Worm (Caenorhabditis elegans) whole organism, L1 larva: ENCODE data around the gene T24C4.3.
A peak's percentile ranks its signal among the peaks of the same experiment; 100 is the strongest.

Source experiments
- C34B4.2 ChIP-seq: sonication (generic microtip); optimal IDR thresholded peaks from 2 replicates; lab custom pipeline; 2017; ENCODE audit warnings: mild to moderate bottlenecking, missing genetic modification characterization, missing compliant biosample characterization
- F16B12.6 ChIP-seq: fragments of 150-350 bp; optimal IDR thresholded peaks from 2 replicates; lab custom pipeline; 2014; ENCODE audit warnings: missing biosample characterization, missing genetic modification characterization
- Y116A8C.19 ChIP-seq: sonication (generic microtip); optimal IDR thresholded peaks from 2 replicates; lab custom pipeline; 2016; ENCODE audit warnings: missing compliant biosample characterization, missing genetic modification characterization, borderline replicate concordance
- aha-1 ChIP-seq: fragments of 150-350 bp; optimal IDR thresholded peaks from 2 replicates; lab custom pipeline; 2014; ENCODE audit warnings: missing biosample characterization, missing genetic modification characterization
- alr-1 ChIP-seq: fragments of 200-800 bp; sonication (Bioruptor generic); optimal IDR thresholded peaks from 2 replicates; lab custom pipeline; 2018; ENCODE audit warnings: borderline replicate concordance, mild to moderate bottlenecking, missing genetic modification characterization, missing compliant biosample characterization
- aly-2 ChIP-seq: fragments of 150-350 bp; optimal IDR thresholded peaks from 2 replicates; lab custom pipeline; 2014; ENCODE audit warnings: missing biosample characterization, missing genetic modification characterization
- blmp-1 ChIP-seq: fragments of 150-350 bp; optimal IDR thresholded peaks from 2 replicates; lab custom pipeline; 2014; ENCODE audit warnings: missing biosample characterization, missing genetic modification characterization
- ceh-82 ChIP-seq, 3 experiments: fragments of 150-350 bp in 1 of 3; sonication (generic microtip) in 2 of 3; optimal IDR thresholded peaks; 2 replicates each; lab custom pipeline; 2014 to 2017; ENCODE audit warnings: missing biosample characterization in 3 of 3, missing genetic modification characterization in 3 of 3
- ceh-88 ChIP-seq: fragments of 200-800 bp; sonication (Bioruptor generic); IDR thresholded peaks from 2 replicates; pipeline ENCODE4 v1.3.6; 2022; ENCODE audit warnings: missing genetic modification characterization, missing compliant biosample characterization
- ceh-90 ChIP-seq: sonication (generic microtip); optimal IDR thresholded peaks from 2 replicates; lab custom pipeline; 2016; ENCODE audit warnings: missing genetic modification characterization, missing compliant biosample characterization
- dpl-1 ChIP-seq, 3 experiments: fragments of 150-350 bp in 2 of 3; sonication (generic microtip) in 1 of 3; optimal IDR thresholded peaks; 2 replicates each; lab custom pipeline; 2014 to 2017; ENCODE audit warnings: missing biosample characterization in 3 of 3, missing genetic modification characterization in 3 of 3, missing genetic modification reagents in 3 of 3
- efl-1 ChIP-seq, 4 experiments: fragments of 150-350 bp; optimal IDR thresholded peaks in 3 of 4; peaks in 1 of 4; 1 replicate in 1 of 4; 2 replicates in 3 of 4; lab custom pipeline; 2014; ENCODE audit warnings: missing biosample characterization in 2 of 4, missing genetic modification characterization in 2 of 4, missing genetic modification reagents in 2 of 4
- egl-13 ChIP-seq: sonication (generic microtip); optimal IDR thresholded peaks from 2 replicates; lab custom pipeline; 2016; ENCODE audit warnings: missing genotype, missing genetic modification reagents, missing genetic modification characterization, missing compliant biosample characterization
- egl-27 ChIP-seq, 2 experiments: fragments of 150-350 bp in 1 of 2; sonication (generic microtip); optimal IDR thresholded peaks; 3 replicates each; lab custom pipeline; 2017 to 2018; ENCODE audit warnings: missing biosample characterization in 2 of 2, missing genetic modification characterization in 2 of 2, missing genetic modification reagents in 2 of 2
- ets-5 ChIP-seq: fragments of 200-800 bp; sonication (Bioruptor generic); IDR thresholded peaks from 2 replicates; pipeline ENCODE4 v1.3.6; 2022; ENCODE audit warnings: missing genetic modification characterization, missing compliant biosample characterization
- fkh-4 ChIP-seq: sonication (generic microtip); optimal IDR thresholded peaks from 2 replicates; lab custom pipeline; 2016; ENCODE audit warnings: missing compliant biosample characterization, missing genetic modification characterization, borderline replicate concordance
- grh-1 ChIP-seq: fragments of 200-800 bp; sonication (Bioruptor generic); IDR thresholded peaks from 2 replicates; pipeline ENCODE4 v1.3.6; 2022; ENCODE audit warnings: missing genetic modification reagents, missing genetic modification characterization, missing compliant biosample characterization
- hlh-17 ChIP-seq: fragments of 200-800 bp; sonication (Bioruptor generic); optimal IDR thresholded peaks from 2 replicates; lab custom pipeline; 2018; ENCODE audit warnings: missing genetic modification characterization, mild to moderate bottlenecking, missing compliant biosample characterization, moderate library complexity, borderline replicate concordance
- irx-1 ChIP-seq: sonication (generic microtip); optimal IDR thresholded peaks from 2 replicates; lab custom pipeline; 2016; ENCODE audit warnings: missing genetic modification characterization, missing compliant biosample characterization
- isw-1 ChIP-seq: fragments of 200-800 bp; sonication (Bioruptor generic); IDR thresholded peaks from 2 replicates; pipeline ENCODE4 v1.3.6; 2022; ENCODE audit warnings: missing genetic modification characterization, missing compliant biosample characterization
- jun-1 ChIP-seq: fragments of 150-350 bp; optimal IDR thresholded peaks from 2 replicates; lab custom pipeline; 2014; ENCODE audit warnings: missing biosample characterization, missing genetic modification reagents, missing genetic modification characterization
- lin-13 ChIP-seq: fragments of 150-350 bp; optimal IDR thresholded peaks from 2 replicates; lab custom pipeline; 2014; ENCODE audit warnings: missing biosample characterization, missing genetic modification reagents, missing genetic modification characterization
- lin-14 ChIP-seq: fragments of 200-800 bp; sonication (Bioruptor generic); optimal IDR thresholded peaks from 2 replicates; lab custom pipeline; 2018; ENCODE audit warnings: mild to moderate bottlenecking, missing genetic modification characterization, moderate library complexity, missing compliant biosample characterization
- lin-35 ChIP-seq, 2 experiments: fragments of 150-350 bp; optimal IDR thresholded peaks; 2 replicates each; lab custom pipeline; 2014; ENCODE audit warnings: missing biosample characterization in 2 of 2, missing genetic modification characterization in 2 of 2, missing genetic modification reagents in 2 of 2
- lin-39 ChIP-seq: fragments of 150-350 bp; optimal IDR thresholded peaks from 2 replicates; lab custom pipeline; 2014; ENCODE audit warnings: missing biosample characterization, missing genetic modification reagents, missing genetic modification characterization
- lir-3 ChIP-seq: sonication (generic microtip); optimal IDR thresholded peaks from 2 replicates; lab custom pipeline; 2016; ENCODE audit warnings: mild to moderate bottlenecking, missing genetic modification characterization, moderate library complexity, missing compliant biosample characterization; ENCODE audit not compliant: poor library complexity
- mab-9 ChIP-seq: fragments of 200-800 bp; sonication (Bioruptor generic); IDR thresholded peaks from 2 replicates; pipeline ENCODE4 v1.3.6; 2022; ENCODE audit warnings: missing genetic modification reagents, missing genetic modification characterization, missing compliant biosample characterization
- mef-2 ChIP-seq: fragments of 150-350 bp; optimal IDR thresholded peaks from 2 replicates; lab custom pipeline; 2014; ENCODE audit warnings: missing biosample characterization, missing genetic modification characterization
- nhr-11 ChIP-seq: fragments of 150-350 bp; optimal IDR thresholded peaks from 2 replicates; lab custom pipeline; 2014; ENCODE audit warnings: missing biosample characterization, missing genetic modification characterization
- nhr-76 ChIP-seq: sonication (generic microtip); optimal IDR thresholded peaks from 2 replicates; lab custom pipeline; 2017; ENCODE audit warnings: missing biosample characterization, missing genetic modification characterization
- nhr-77 ChIP-seq: fragments of 150-350 bp; optimal IDR thresholded peaks from 2 replicates; lab custom pipeline; 2014; ENCODE audit warnings: missing biosample characterization, missing genetic modification characterization
- pag-3 ChIP-seq: sonication (generic microtip); optimal IDR thresholded peaks from 2 replicates; lab custom pipeline; 2017; ENCODE audit warnings: missing genetic modification characterization, mild to moderate bottlenecking, missing compliant biosample characterization, antibody characterized with exemption, borderline replicate concordance; ENCODE audit not compliant: insufficient read depth
- pax-3 ChIP-seq: fragments of 200-800 bp; sonication (Bioruptor generic); optimal IDR thresholded peaks from 2 replicates; lab custom pipeline; 2018; ENCODE audit warnings: mild to moderate bottlenecking, missing genetic modification characterization, moderate library complexity, missing compliant biosample characterization
- skn-1 ChIP-seq: fragments of 150-350 bp; optimal IDR thresholded peaks from 2 replicates; lab custom pipeline; 2014; ENCODE audit warnings: missing biosample characterization, missing genetic modification characterization
- snpc-4 ChIP-seq: fragments of 150-350 bp; optimal IDR thresholded peaks from 2 replicates; lab custom pipeline; 2014; ENCODE audit warnings: missing biosample characterization, missing genetic modification characterization
- snu-23 ChIP-seq: sonication (generic microtip); optimal IDR thresholded peaks from 2 replicates; lab custom pipeline; 2016; ENCODE audit warnings: missing genetic modification characterization, missing compliant biosample characterization
- sox-4 ChIP-seq: sonication (generic microtip); optimal IDR thresholded peaks from 2 replicates; lab custom pipeline; 2016; ENCODE audit warnings: missing genetic modification characterization, missing compliant biosample characterization
- sptf-1 ChIP-seq: fragments of 150-350 bp; optimal IDR thresholded peaks from 2 replicates; lab custom pipeline; 2014; ENCODE audit warnings: missing biosample characterization, missing genetic modification characterization
- sup-37 ChIP-seq: fragments of 200-800 bp; sonication (Bioruptor generic); optimal IDR thresholded peaks from 2 replicates; lab custom pipeline; 2018; ENCODE audit warnings: mild to moderate bottlenecking, missing genetic modification characterization, missing compliant biosample characterization
- tbx-2 ChIP-seq: sonication (generic microtip); optimal IDR thresholded peaks from 2 replicates; lab custom pipeline; 2016; ENCODE audit warnings: missing genetic modification characterization, missing compliant biosample characterization
- tlp-1 ChIP-seq: fragments of 150-350 bp; optimal IDR thresholded peaks from 2 replicates; lab custom pipeline; 2014; ENCODE audit warnings: missing biosample characterization, missing genetic modification characterization
- unc-86 ChIP-seq: sonication (generic microtip); optimal IDR thresholded peaks from 2 replicates; lab custom pipeline; 2016; ENCODE audit warnings: missing genetic modification characterization, missing compliant biosample characterization
- unc-98 ChIP-seq: fragments of 200-800 bp; sonication (Bioruptor generic); IDR thresholded peaks from 2 replicates; pipeline ENCODE4 v1.3.6; 2022; ENCODE audit warnings: missing genetic modification characterization, missing compliant biosample characterization
- zip-4 ChIP-seq: fragments of 200-800 bp; sonication (Bioruptor generic); optimal IDR thresholded peaks from 2 replicates; lab custom pipeline; 2018; ENCODE audit warnings: mild to moderate bottlenecking, missing genetic modification characterization, moderate library complexity, missing compliant biosample characterization
- ztf-4 ChIP-seq: fragments of 150-350 bp; optimal IDR thresholded peaks from 2 replicates; lab custom pipeline; 2014; ENCODE audit warnings: missing biosample characterization, missing genetic modification characterization

T24C4.3 gene

ce11 chrIII:833711-834442, 38.4 kb downstream of the T24C4.3 start (continued):
- TF ChIP-seq alr-1: no peak
- TF ChIP-seq pax-3: peak; percentile 70
- no peak for TF ChIP-seq sox-4 (tag; lab: Kevin White, UChicago)
- peak; percentile 51 for TF ChIP-seq blmp-1 (tag; lab: Kevin White, UChicago)
- TF ChIP-seq mab-9 (GFP tag; lab: Robert Waterston, UW): peak; percentile 63; the same call in 1 of the 2 replicates
- TF ChIP-seq sptf-1 (tag; lab: Kevin White, UChicago): no peak
- TF ChIP-seq egl-27 (tag; optimal IDR thresholded peaks at IDR 0.05; lab: Kevin White, UChicago): peak; percentile 74 to 78
- peak; percentile 75 to 97 (median 85) for TF ChIP-seq ceh-82 (tag; optimal IDR thresholded peaks at IDR 0.05; lab: Kevin White, UChicago)
- TF ChIP-seq grh-1 (GFP tag; lab: Robert Waterston, UW): no peak
- peak; percentile 80 for TF ChIP-seq unc-86
- TF ChIP-seq tbx-2 (tag; lab: Kevin White, UChicago): peak; percentile 86
- TF ChIP-seq ceh-88 (GFP tag; lab: Robert Waterston, UW): peak; percentile 45; the same call in 1 of the 2 replicates
- peak; percentile 32 for TF ChIP-seq F16B12.6 (tag; lab: Kevin White, UChicago)
- peak; percentile 92 for TF ChIP-seq zip-4 (GFP tag; lab: Kevin White, UChicago)
- TF ChIP-seq pag-3 (tag; lab: Kevin White, UChicago): no peak
- peak; percentile 80 for TF ChIP-seq snpc-4 (tag; lab: Kevin White, UChicago)
- TF ChIP-seq irx-1 (tag; lab: Kevin White, UChicago): peak; percentile 78
- no peak for TF ChIP-seq Y116A8C.19 (tag; lab: Kevin White, UChicago)
- TF ChIP-seq tlp-1 (tag; lab: Kevin White, UChicago): no peak
- no peak for TF ChIP-seq hlh-17
- no peak; the same call in 1 of the 2 replicates for TF ChIP-seq unc-98
- peak; percentile 67 to 68 (median 67) for TF ChIP-seq dpl-1 (GFP tag; optimal IDR thresholded peaks at IDR 0.05; lab: Kevin White, UChicago)
- peak; percentile 96 for TF ChIP-seq skn-1
- TF ChIP-seq egl-13 (tag; lab: Kevin White, UChicago): peak; percentile 54
- TF ChIP-seq aha-1 (tag; lab: Kevin White, UChicago): no peak
- no peak for TF ChIP-seq mef-2 (tag; lab: Kevin White, UChicago)
- TF ChIP-seq nhr-76 (tag; lab: Kevin White, UChicago): no peak
- peak; percentile 95 for TF ChIP-seq jun-1
- TF ChIP-seq isw-1 (GFP tag; lab: Robert Waterston, UW): peak; percentile 83
- TF ChIP-seq efl-1 (optimal IDR thresholded peaks at IDR 0.05; lab: Kevin White, UChicago): peak; percentile 79 to 90
- peak; percentile 69 to 96 for TF ChIP-seq efl-1 (GFP tag; optimal IDR thresholded peaks at IDR 0.05 in 1 of 2; lab: Kevin White, UChicago)
- peak; percentile 79 to 89 for TF ChIP-seq lin-35 (GFP tag; optimal IDR thresholded peaks at IDR 0.05; lab: Kevin White, UChicago)
- peak; percentile 95 for TF ChIP-seq nhr-77 (tag; lab: Kevin White, UChicago)
- TF ChIP-seq ztf-4 (tag; lab: Kevin White, UChicago): peak; percentile 37
- peak; percentile 43 for TF ChIP-seq ceh-90 (tag; lab: Kevin White, UChicago)
- peak; percentile 84 for TF ChIP-seq nhr-11 (tag; lab: Kevin White, UChicago)
- no peak for TF ChIP-seq ets-5 (GFP tag; lab: Robert Waterston, UW)
- TF ChIP-seq lin-13 (GFP tag; lab: Kevin White, UChicago): peak; percentile 91
- peak; percentile 99 for TF ChIP-seq lin-14
- peak; percentile 45 for TF ChIP-seq sup-37 (GFP tag; lab: Kevin White, UChicago)
- peak; percentile 95 for TF ChIP-seq snu-23
- TF ChIP-seq lir-3 (tag; lab: Kevin White, UChicago): peak; percentile 12
- no peak for TF ChIP-seq lin-39 (tag; lab: Kevin White, UChicago)
- TF ChIP-seq fkh-4 (tag; lab: Kevin White, UChicago): no peak
- no peak for TF ChIP-seq C34B4.2 (tag; lab: Kevin White, UChicago)
- TF ChIP-seq aly-2 (tag; lab: Kevin White, UChicago): peak; percentile 55
